Fruit fly (Drosophila melanogaster): Measurements from ENCODE around the gene CanA-14F.

- TF ChIP-seq Clk (GFP tag; optimal IDR thresholded peaks at IDR 0.05) = no peak
- TF ChIP-seq CG11617 (GFP tag; optimal IDR thresholded peaks at IDR 0.05) = no peak
- no peak for TF ChIP-seq CG1620 (GFP tag; optimal IDR thresholded peaks at IDR 0.05)
- no peak for TF ChIP-seq pad (GFP tag; optimal IDR thresholded peaks at IDR 0.05)
- TF ChIP-seq CG7101 (tag; optimal IDR thresholded peaks at IDR 0.05) = no peak
- no peak for TF ChIP-seq cnc (optimal IDR thresholded peaks at IDR 0.05)
- no peak for TF ChIP-seq Mnt (GFP tag; optimal IDR thresholded peaks at IDR 0.05)
- peak; percentile 45 for TF ChIP-seq CG12768 (GFP tag; optimal IDR thresholded peaks at IDR 0.05)
- TF ChIP-seq Hr96 (GFP tag; optimal IDR thresholded peaks at IDR 0.05) = no peak
- TF ChIP-seq bab1 (GFP tag; optimal IDR thresholded peaks at IDR 0.05) = no peak
- TF ChIP-seq ovo (GFP tag; optimal IDR thresholded peaks at IDR 0.05) = no peak
- peak; percentile 29 for TF ChIP-seq tj (GFP tag; optimal IDR thresholded peaks at IDR 0.05)
- TF ChIP-seq kay (GFP tag; ENCODE audit: borderline replicate concordance) = no peak
- no peak for TF ChIP-seq CG5204 (GFP tag; optimal IDR thresholded peaks at IDR 0.05)
These were observed 12.8 kb upstream of the CanA-14F start for dm6 chrX:16599770-16600169.
